Fruit fly (Drosophila melanogaster) whole organism, embryonic: Measurements from ENCODE around the gene Cda5.

ENCODE experiments used
- ATbp ChIP-seq: fragments of 200-800 bp; sonication (Bioruptor generic); optimal IDR thresholded peaks from 2 replicates; lab custom pipeline; 2017; ENCODE audit warnings: missing biosample characterization, mild to moderate bottlenecking, missing genetic modification characterization, missing genetic modification reagents
- Atf-2 ChIP-seq: fragments of 200-800 bp; sonication (Bioruptor generic); optimal IDR thresholded peaks from 2 replicates; lab custom pipeline; 2016; ENCODE audit warnings: missing biosample characterization, missing genetic modification characterization
- BEAF-32 ChIP-seq: fragments of 200-800 bp; sonication (Bioruptor generic); optimal IDR thresholded peaks from 3 replicates; lab custom pipeline; 2017; ENCODE audit warnings: missing biosample characterization, missing genetic modification characterization, mild to moderate bottlenecking, moderate library complexity, missing genetic modification reagents
- Bdp1 ChIP-seq: fragments of 200-800 bp; sonication (Bioruptor generic); optimal IDR thresholded peaks from 3 replicates; lab custom pipeline; 2016; ENCODE audit warnings: missing biosample characterization, missing genetic modification characterization
- CG10209 ChIP-seq: fragments of 200-800 bp; sonication (Bioruptor generic); optimal IDR thresholded peaks from 3 replicates; lab custom pipeline; 2017; ENCODE audit warnings: missing biosample characterization, mild to moderate bottlenecking, missing genetic modification characterization, missing genetic modification reagents
- CG10267 ChIP-seq: fragments of 200-800 bp; sonication (Bioruptor generic); optimal IDR thresholded peaks from 2 replicates; lab custom pipeline; 2018; ENCODE audit warnings: missing biosample characterization, mild to moderate bottlenecking, missing genetic modification characterization, moderate library complexity
- CG10274 ChIP-seq: fragments of 200-800 bp; sonication (Bioruptor generic); optimal IDR thresholded peaks from 3 replicates; lab custom pipeline; 2017; ENCODE audit warnings: missing biosample characterization, mild to moderate bottlenecking, missing genetic modification characterization
- CG12236 ChIP-seq: fragments of 200-800 bp; sonication (Bioruptor generic); optimal IDR thresholded peaks from 2 replicates; lab custom pipeline; 2016; ENCODE audit warnings: missing biosample characterization, missing genetic modification characterization
- CG13296 ChIP-seq: fragments of 200-800 bp; sonication (Bioruptor generic); optimal IDR thresholded peaks from 3 replicates; lab custom pipeline; 2018; ENCODE audit warnings: missing biosample characterization, mild to moderate bottlenecking, missing genetic modification characterization
- CG13775 ChIP-seq: fragments of 200-800 bp; sonication (Bioruptor generic); optimal IDR thresholded peaks from 3 replicates; lab custom pipeline; 2017; ENCODE audit warnings: missing biosample characterization, mild to moderate bottlenecking, missing genetic modification characterization
- CG14014 ChIP-seq: fragments of 200-800 bp; sonication (Bioruptor generic); IDR thresholded peaks from 2 replicates; pipeline ENCODE4 v1.3.6; 2022; ENCODE audit warnings: missing biosample characterization, missing genetic modification characterization
- CG15073 ChIP-seq: fragments of 200-800 bp; sonication (Bioruptor generic); optimal IDR thresholded peaks from 2 replicates; lab custom pipeline; 2016; ENCODE audit warnings: missing biosample characterization, missing genetic modification characterization
- CG16863 ChIP-seq: fragments of 200-800 bp; sonication (Bioruptor generic); optimal IDR thresholded peaks from 3 replicates; lab custom pipeline; 2016; ENCODE audit warnings: missing biosample characterization, missing genetic modification characterization
- CG17186 ChIP-seq: fragments of 200-800 bp; sonication (Bioruptor generic); optimal IDR thresholded peaks from 3 replicates; lab custom pipeline; 2017; ENCODE audit warnings: missing biosample characterization, missing genetic modification reagents, missing genetic modification characterization
- CG17359 ChIP-seq: fragments of 200-800 bp; sonication (Bioruptor generic); optimal IDR thresholded peaks from 3 replicates; lab custom pipeline; 2018; ENCODE audit warnings: missing biosample characterization, mild to moderate bottlenecking, missing genetic modification characterization, moderate library complexity
- CG30431 ChIP-seq: fragments of 200-800 bp; sonication (Bioruptor generic); optimal IDR thresholded peaks from 2 replicates; lab custom pipeline; 2017; ENCODE audit warnings: missing biosample characterization, missing genetic modification characterization
- CG32532 ChIP-seq: fragments of 200-800 bp; sonication (Bioruptor generic); IDR thresholded peaks from 2 replicates; pipeline ENCODE4 v1.3.6; 2022; ENCODE audit warnings: missing biosample characterization, missing genetic modification characterization
- CG4282 ChIP-seq: fragments of 200-800 bp; sonication (Bioruptor generic); optimal IDR thresholded peaks from 2 replicates; lab custom pipeline; 2016; ENCODE audit warnings: missing biosample characterization, missing genetic modification characterization
- CG6813 ChIP-seq: fragments of 200-800 bp; sonication (Bioruptor generic); optimal IDR thresholded peaks from 2 replicates; lab custom pipeline; 2017; ENCODE audit warnings: missing biosample characterization, missing genetic modification characterization, mild to moderate bottlenecking, moderate library complexity, missing genetic modification reagents
- CG7271 ChIP-seq: fragments of 200-800 bp; sonication (Bioruptor generic); optimal IDR thresholded peaks from 2 replicates; lab custom pipeline; 2018; ENCODE audit warnings: missing biosample characterization, mild to moderate bottlenecking, missing genetic modification characterization, moderate library complexity
- CG7556 ChIP-seq: fragments of 200-800 bp; sonication (Bioruptor generic); optimal IDR thresholded peaks from 2 replicates; lab custom pipeline; 2017; ENCODE audit warnings: missing biosample characterization, mild to moderate bottlenecking, missing genetic modification characterization
- CG7987 ChIP-seq: fragments of 200-800 bp; sonication (Bioruptor generic); optimal IDR thresholded peaks from 2 replicates; lab custom pipeline; 2018; ENCODE audit warnings: missing biosample characterization, mild to moderate bottlenecking, missing genetic modification characterization, moderate library complexity
- CG8478 ChIP-seq: fragments of >200 bp; optimal IDR thresholded peaks from 2 replicates; lab custom pipeline; 2018
- CG9727 ChIP-seq: fragments of 200-800 bp; sonication (Bioruptor generic); optimal IDR thresholded peaks from 3 replicates; lab custom pipeline; 2017; ENCODE audit warnings: missing biosample characterization, mild to moderate bottlenecking, missing genetic modification characterization
- CG9876 ChIP-seq: fragments of 200-800 bp; sonication (Bioruptor generic); optimal IDR thresholded peaks from 2 replicates; lab custom pipeline; 2016; ENCODE audit warnings: missing biosample characterization, missing genetic modification characterization
- Dip2 ChIP-seq: fragments of 200-800 bp; sonication (Bioruptor generic); IDR thresholded peaks from 2 replicates; pipeline ENCODE4 v1.3.6; 2022; ENCODE audit warnings: missing biosample characterization, missing genetic modification characterization
- Dll ChIP-seq: fragments of 200-800 bp; sonication (Bioruptor generic); IDR thresholded peaks from 4 replicates; pipeline ENCODE4 v1.3.6; 2022; ENCODE audit warnings: missing biosample characterization, missing genetic modification characterization; ENCODE audit not compliant: partially characterized antibody
- Doc3 ChIP-seq: fragments of 200-800 bp; sonication (Bioruptor generic); IDR thresholded peaks from 3 replicates; pipeline ENCODE4 v1.3.6; 2022; ENCODE audit warnings: missing biosample characterization, missing genetic modification characterization; ENCODE audit not compliant: partially characterized antibody
- ERR ChIP-seq: fragments of 200-800 bp; sonication (Bioruptor generic); optimal IDR thresholded peaks from 2 replicates; lab custom pipeline; 2016; ENCODE audit warnings: missing biosample characterization, missing genetic modification characterization
- HLH3B ChIP-seq: fragments of 200-800 bp; sonication (Bioruptor generic); IDR thresholded peaks from 2 replicates; pipeline ENCODE4 v1.3.6; 2022; ENCODE audit warnings: missing biosample characterization, missing genetic modification characterization
- PHDP ChIP-seq: fragments of 200-800 bp; sonication (Bioruptor generic); optimal IDR thresholded peaks from 3 replicates; lab custom pipeline; 2018; ENCODE audit warnings: missing biosample characterization, mild to moderate bottlenecking, missing genetic modification characterization, moderate library complexity
- Tbp ChIP-seq: fragments of >200 bp; optimal IDR thresholded peaks from 2 replicates; lab custom pipeline; 2018; ENCODE audit warnings: missing biosample characterization, missing genetic modification characterization
- YL-1 ChIP-seq: fragments of 200-800 bp; sonication (Bioruptor generic); optimal IDR thresholded peaks from 3 replicates; lab custom pipeline; 2017; ENCODE audit warnings: missing biosample characterization, mild to moderate bottlenecking, missing genetic modification characterization
- caup ChIP-seq: fragments of 200-800 bp; sonication (Bioruptor generic); optimal IDR thresholded peaks from 3 replicates; lab custom pipeline; 2017; ENCODE audit warnings: missing biosample characterization, mild to moderate bottlenecking, missing genetic modification characterization, moderate library complexity; ENCODE audit not compliant: severe bottlenecking
- cg ChIP-seq: fragments of 200-800 bp; sonication (Bioruptor generic); optimal IDR thresholded peaks from 3 replicates; lab custom pipeline; 2019; ENCODE audit warnings: missing biosample characterization, mild to moderate bottlenecking, missing genetic modification characterization, moderate library complexity
- crc ChIP-seq: fragments of 200-800 bp; sonication (Bioruptor generic); optimal IDR thresholded peaks from 2 replicates; lab custom pipeline; 2016; ENCODE audit warnings: missing biosample characterization, missing genetic modification characterization
- crol ChIP-seq: fragments of 200-800 bp; sonication (Bioruptor generic); IDR thresholded peaks from 2 replicates; pipeline ENCODE4 v1.3.6; 2022; ENCODE audit warnings: missing biosample characterization, missing genetic modification characterization
- dpn ChIP-seq, 2 experiments: fragments of 200-800 bp; sonication (Bioruptor generic); optimal IDR thresholded peaks; 3 replicates each; lab custom pipeline; 2016; ENCODE audit warnings: missing biosample characterization in 2 of 2, missing genetic modification characterization in 2 of 2
- h ChIP-seq: fragments of >200 bp; optimal IDR thresholded peaks from 2 replicates; lab custom pipeline; 2017
- jigr1 ChIP-seq: fragments of 200-800 bp; sonication (Bioruptor generic); IDR thresholded peaks from 3 replicates; pipeline ENCODE4 v1.3.6; 2022; ENCODE audit warnings: missing biosample characterization, missing genetic modification characterization
- kah ChIP-seq: fragments of 200-800 bp; sonication (Bioruptor generic); optimal IDR thresholded peaks from 2 replicates; lab custom pipeline; 2018; ENCODE audit warnings: missing biosample characterization, mild to moderate bottlenecking, missing genetic modification characterization
- lab ChIP-seq: fragments of 200-800 bp; sonication (Bioruptor generic); optimal IDR thresholded peaks from 3 replicates; lab custom pipeline; 2017; ENCODE audit warnings: missing biosample characterization, missing genetic modification characterization, mild to moderate bottlenecking, moderate library complexity, missing genetic modification reagents
- mirr ChIP-seq: fragments of 200-800 bp; sonication (Bioruptor generic); optimal IDR thresholded peaks from 3 replicates; lab custom pipeline; 2018; ENCODE audit warnings: missing biosample characterization, mild to moderate bottlenecking, missing genetic modification characterization
- nom ChIP-seq: fragments of 200-800 bp; sonication (Bioruptor generic); optimal IDR thresholded peaks from 2 replicates; lab custom pipeline; 2017; ENCODE audit warnings: missing biosample characterization, missing genetic modification characterization, mild to moderate bottlenecking, moderate library complexity, missing genetic modification reagents
- oc ChIP-seq: fragments of 200-800 bp; sonication (Bioruptor generic); optimal IDR thresholded peaks from 2 replicates; lab custom pipeline; 2018; ENCODE audit warnings: missing biosample characterization, mild to moderate bottlenecking, missing genetic modification characterization, moderate library complexity
- odd ChIP-seq: fragments of 200-800 bp; sonication (Bioruptor generic); optimal IDR thresholded peaks from 2 replicates; lab custom pipeline; 2017; ENCODE audit warnings: missing biosample characterization, mild to moderate bottlenecking, missing genetic modification characterization
- phol ChIP-seq: fragments of 200-800 bp; sonication (Bioruptor generic); optimal IDR thresholded peaks from 3 replicates; lab custom pipeline; 2018; ENCODE audit warnings: missing biosample characterization, mild to moderate bottlenecking, missing genetic modification characterization, moderate library complexity
- repo ChIP-seq: fragments of 200-800 bp; sonication (Bioruptor generic); optimal IDR thresholded peaks from 2 replicates; lab custom pipeline; 2016; ENCODE audit warnings: missing biosample characterization, missing genetic modification characterization
- so ChIP-seq: fragments of 200-800 bp; sonication (Bioruptor generic); IDR thresholded peaks from 3 replicates; pipeline ENCODE4 v1.3.6; 2022; ENCODE audit warnings: missing biosample characterization, missing genetic modification characterization
- tap ChIP-seq: fragments of 200-800 bp; optimal IDR thresholded peaks from 3 replicates; lab custom pipeline; 2019; ENCODE audit warnings: missing biosample characterization, mild to moderate bottlenecking, missing genetic modification characterization, moderate library complexity
- trem ChIP-seq: fragments of 200-800 bp; optimal IDR thresholded peaks from 3 replicates; lab custom pipeline; 2019; ENCODE audit warnings: missing biosample characterization, mild to moderate bottlenecking, missing genetic modification characterization, moderate library complexity
- zfh1 ChIP-seq: fragments of 200-800 bp; sonication (Bioruptor generic); IDR thresholded peaks from 3 replicates; pipeline ENCODE4 v1.3.6; 2022; ENCODE audit warnings: missing biosample characterization, missing genetic modification characterization

Gene Cda5

DNA sequence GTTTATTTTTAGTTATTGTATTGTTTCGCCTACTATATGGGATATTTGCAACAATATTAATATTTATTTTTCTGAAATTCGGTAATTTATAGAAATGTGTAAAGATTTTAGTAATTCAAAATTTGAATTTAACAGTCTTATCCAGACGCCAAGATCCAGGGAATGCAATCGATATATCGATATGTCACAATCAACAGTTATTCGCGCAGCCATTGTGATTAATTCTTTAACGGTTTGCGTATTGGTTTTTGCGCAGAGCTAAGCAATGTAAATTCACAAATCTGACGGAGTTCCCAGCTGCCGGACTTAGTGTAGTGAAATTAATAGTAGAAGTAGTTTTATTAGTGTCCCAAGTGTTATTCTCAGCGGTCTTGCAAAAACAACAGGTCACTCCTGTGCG, 49.2 kb upstream of the Cda5 start, which contains the start of gene ND-15 (continued):
- TF ChIP-seq CG10209 (no peak), so (GFP tag; lab: Robert Waterston, UW) (no peak), ERR (GFP tag; lab: Kevin White, UChicago) (no peak), zfh1 (no peak), tap (tag; lab: Kevin White, UChicago) (no peak), CG7556 (no peak), CG16863 (GFP tag; lab: Kevin White, UChicago) (no peak), Tbp (GFP tag; lab: Kevin White, UChicago) (no peak), repo (GFP tag; lab: Kevin White, UChicago) (no peak), ATbp (GFP tag; lab: Kevin White, UChicago) (no peak), CG17359 (tag; lab: Kevin White, UChicago) (no peak), Dll (GFP tag; lab: Robert Waterston, UW) (peak; percentile 79), Bdp1 (GFP tag; lab: Kevin White, UChicago) (no peak), crc (GFP tag; lab: Kevin White, UChicago) (no peak), jigr1 (GFP tag; lab: Robert Waterston, UW) (no peak), crol (GFP tag; lab: Robert Waterston, UW) (no peak), CG32532 (GFP tag; lab: Robert Waterston, UW) (no peak), CG17186 (peak; percentile 58), CG8478 (lab: Kevin White, UChicago) (no peak), CG10274 (GFP tag; lab: Kevin White, UChicago) (no peak), HLH3B (GFP tag; lab: Robert Waterston, UW) (no peak), CG10267 (no peak), trem (tag; lab: Kevin White, UChicago) (peak; percentile 29), nom (GFP tag; lab: Kevin White, UChicago) (no peak), dpn (GFP tag; optimal IDR thresholded peaks at IDR 0.05; lab: Kevin White, UChicago) (no peak), Atf-2 (GFP tag; lab: Kevin White, UChicago) (no peak), CG13775 (no peak), CG9876 (GFP tag; lab: Kevin White, UChicago) (no peak), phol (peak; percentile 92), odd (GFP tag; lab: Kevin White, UChicago) (no peak), h (lab: Kevin White, UChicago) (no peak), kah (no peak), CG30431 (GFP tag; lab: Kevin White, UChicago) (no peak), CG6813 (GFP tag; lab: Kevin White, UChicago) (no peak), BEAF-32 (GFP tag; lab: Kevin White, UChicago) (peak; percentile 83), oc (tag; lab: Kevin White, UChicago) (no peak), CG14014 (GFP tag; lab: Robert Waterston, UW) (no peak), CG7271 (tag; lab: Kevin White, UChicago) (no peak), CG12236 (GFP tag; lab: Kevin White, UChicago) (no peak), CG9727 (GFP tag; lab: Kevin White, UChicago) (no peak), CG7987 (no peak), Dip2 (GFP tag; lab: Robert Waterston, UW) (no peak), mirr (no peak), YL-1 (GFP tag; lab: Kevin White, UChicago) (no peak), caup (GFP tag; lab: Kevin White, UChicago) (no peak), cg (GFP tag; lab: Kevin White, UChicago) (no peak), Doc3 (GFP tag; lab: Robert Waterston, UW) (peak; percentile 54; the same call in 2 of the 3 replicates), lab (GFP tag; lab: Kevin White, UChicago) (no peak), CG15073 (GFP tag; lab: Kevin White, UChicago) (no peak), CG13296 (GFP tag; lab: Kevin White, UChicago) (no peak), PHDP (tag; lab: Kevin White, UChicago) (no peak), CG4282 (no peak)
